Fruit fly (Drosophila melanogaster): Measurements from ENCODE around the gene Rpt2.
A peak's percentile ranks its signal among the peaks of the same experiment; 100 is the strongest.

The Rpt2 gene

DNA sequence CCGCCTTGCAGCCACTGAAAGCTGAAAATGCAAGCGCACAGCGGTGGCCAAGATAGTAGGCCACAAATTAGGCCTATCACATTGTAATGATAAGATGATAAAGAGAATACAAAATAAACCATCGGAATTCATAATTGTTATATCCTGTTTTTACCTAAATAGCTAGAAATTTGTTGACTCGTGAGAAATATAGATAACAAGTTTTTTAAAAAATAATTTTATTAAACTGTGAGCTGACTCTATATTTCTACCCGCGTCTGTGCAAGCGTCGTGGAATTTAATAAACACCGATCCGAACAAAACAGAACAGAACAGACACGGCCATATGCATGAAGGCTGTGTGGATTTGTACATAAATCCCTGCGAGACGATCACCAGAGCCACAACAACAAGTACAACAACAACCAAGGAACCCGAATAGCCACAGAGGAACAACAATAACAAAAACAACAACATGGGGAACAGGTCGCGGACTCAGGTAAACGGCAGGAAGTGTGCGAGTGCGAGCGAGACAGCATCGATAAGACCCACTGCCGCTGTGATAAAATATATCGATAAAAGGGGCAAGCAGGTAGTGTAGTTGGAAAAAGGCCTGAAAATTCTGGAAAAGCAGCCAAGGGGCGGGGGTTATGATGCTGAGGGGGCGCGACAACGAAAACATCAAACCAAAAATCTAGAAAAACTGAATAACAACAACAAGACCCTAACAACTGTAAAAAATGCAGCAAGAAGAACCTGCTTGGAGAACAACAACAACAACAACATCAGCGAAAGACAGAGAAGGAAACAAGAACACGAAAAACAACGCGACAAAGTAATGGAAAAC lies 44.9 kb downstream of the Rpt2 start (continued):
- no peak for TF ChIP-seq CG34224 (GFP tag; IDR thresholded peaks at IDR 0.05; ENCODE audit: partially characterized antibody)
- peak; percentile 76 for TF ChIP-seq CG5180 (GFP tag; optimal IDR thresholded peaks at IDR 0.05)
- peak; percentile 60 for TF ChIP-seq D19A (tag; optimal IDR thresholded peaks at IDR 0.05)
- TF ChIP-seq nom (GFP tag; optimal IDR thresholded peaks at IDR 0.05): peak; percentile 94
- peak; percentile 32 for TF ChIP-seq CG9876 (GFP tag; optimal IDR thresholded peaks at IDR 0.05)
- peak; percentile 91 for TF ChIP-seq nerfin-1 (tag; optimal IDR thresholded peaks at IDR 0.05)
- peak; percentile 20 for TF ChIP-seq CG13123 (GFP tag; optimal IDR thresholded peaks at IDR 0.05)
- peak; percentile 45; the same call in 1 of the 2 replicates for TF ChIP-seq CG43689 (GFP tag; IDR thresholded peaks at IDR 0.05)
- peak; percentile 65; the same call in 1 of the 2 replicates for TF ChIP-seq sens-2 (GFP tag; IDR thresholded peaks at IDR 0.05)
- no peak for TF ChIP-seq CG2129 (GFP tag; IDR thresholded peaks at IDR 0.05; ENCODE audit: partially characterized antibody)
- peak; percentile 62 for TF ChIP-seq CG3281 (GFP tag; optimal IDR thresholded peaks at IDR 0.05)
- TF ChIP-seq Deaf1 (tag; optimal IDR thresholded peaks at IDR 0.05): peak; percentile 65
- peak; percentile 10 for TF ChIP-seq fu2 (GFP tag; optimal IDR thresholded peaks at IDR 0.05)
- TF ChIP-seq ap (GFP tag; IDR thresholded peaks at IDR 0.05): peak; percentile 78
- peak; percentile 65 for TF ChIP-seq fd64A (GFP tag; optimal IDR thresholded peaks at IDR 0.05)
- peak; percentile 9; the same call in 1 of the 2 replicates for TF ChIP-seq klu (GFP tag; IDR thresholded peaks at IDR 0.05)
- peak; percentile 22 for TF ChIP-seq CG12769 (tag; optimal IDR thresholded peaks at IDR 0.05)
- TF ChIP-seq slou (GFP tag; optimal IDR thresholded peaks at IDR 0.05): no peak
- TF ChIP-seq so (GFP tag; IDR thresholded peaks at IDR 0.05): peak; percentile 81; the same call in 2 of the 3 replicates
- TF ChIP-seq D19B (GFP tag; optimal IDR thresholded peaks at IDR 0.05): no peak
- TF ChIP-seq nmo (GFP tag; optimal IDR thresholded peaks at IDR 0.05): peak; percentile 94
- TF ChIP-seq Dp (GFP tag; optimal IDR thresholded peaks at IDR 0.05): no peak
- no peak for TF ChIP-seq CG17912 (GFP tag; optimal IDR thresholded peaks at IDR 0.05)
- peak; percentile 56; the same call in 1 of the 3 replicates for TF ChIP-seq CG11456 (GFP tag; IDR thresholded peaks at IDR 0.05)
- peak; percentile 92 for TF ChIP-seq unpg (GFP tag; optimal IDR thresholded peaks at IDR 0.05)
- TF ChIP-seq CTCF (GFP tag; optimal IDR thresholded peaks at IDR 0.05): peak; percentile 49
- TF ChIP-seq Chrac-16 (GFP tag; optimal IDR thresholded peaks at IDR 0.05): peak; percentile 81
- TF ChIP-seq ato (GFP tag; IDR thresholded peaks at IDR 0.05; ENCODE audit: partially characterized antibody): no peak
- peak; percentile 43 for TF ChIP-seq Dek (tag; optimal IDR thresholded peaks at IDR 0.05)
- TF ChIP-seq CG31365 (tag; optimal IDR thresholded peaks at IDR 0.05): no peak
- no peak for TF ChIP-seq D (optimal IDR thresholded peaks at IDR 0.05)
- TF ChIP-seq D (GFP tag; optimal IDR thresholded peaks at IDR 0.05): peak; percentile 93
- TF ChIP-seq Sry-β (GFP tag; optimal IDR thresholded peaks at IDR 0.05): peak; percentile 54
- peak; percentile 86 for TF ChIP-seq CG7556 (GFP tag; optimal IDR thresholded peaks at IDR 0.05)
- TF ChIP-seq crp (GFP tag; optimal IDR thresholded peaks at IDR 0.05): peak in 1 of 2 experiments; percentile 24
- peak; percentile 72 for TF ChIP-seq Meics (GFP tag; optimal IDR thresholded peaks at IDR 0.05)
- TF ChIP-seq grau (tag; optimal IDR thresholded peaks at IDR 0.05): peak; percentile 88
- 0 out of 2 replicates have a peak, but pooled peaks have one; percentile 10 for TF ChIP-seq GATAe (GFP tag; conservative IDR thresholded peaks at IDR 0.05)
- peak; percentile 78; the same call in 2 of the 3 replicates for TF ChIP-seq jigr1 (GFP tag; IDR thresholded peaks at IDR 0.05)
- no peak; the same call in 1 of the 2 replicates for TF ChIP-seq Gsc (GFP tag; IDR thresholded peaks at IDR 0.05)
- peak; percentile 60 for TF ChIP-seq kah (GFP tag; optimal IDR thresholded peaks at IDR 0.05)
- peak; percentile 6 for TF ChIP-seq p53 (GFP tag; optimal IDR thresholded peaks at IDR 0.05)
- peak; percentile 71 for TF ChIP-seq stwl (tag; optimal IDR thresholded peaks at IDR 0.05)
- TF ChIP-seq CG13894 (tag; optimal IDR thresholded peaks at IDR 0.05): no peak
- TF ChIP-seq CG15269 (tag; optimal IDR thresholded peaks at IDR 0.05): peak; percentile 81
- TF ChIP-seq CG9727 (GFP tag; optimal IDR thresholded peaks at IDR 0.05): peak; percentile 92
- peak; percentile 83 for TF ChIP-seq sim (GFP tag; IDR thresholded peaks at IDR 0.05)
- peak; percentile 95 for TF ChIP-seq CG33557 (GFP tag; optimal IDR thresholded peaks at IDR 0.05)

Data from whole organism, embryonic.